Fruit fly (Drosophila melanogaster) whole organism, prepupa: Measurements from ENCODE around the gene csw.
A peak's percentile ranks its signal among the peaks of the same experiment; 100 is the strongest.

Experiments
- Blimp-1 ChIP-seq: fragments of 200-800 bp; sonication (Bioruptor generic); optimal IDR thresholded peaks from 3 replicates; lab custom pipeline; 2017; ENCODE audit warnings: missing biosample characterization, missing genetic modification characterization, mild to moderate bottlenecking, moderate library complexity, missing genetic modification reagents
- CG10631 ChIP-seq: fragments of 200-800 bp; sonication (Bioruptor generic); optimal IDR thresholded peaks from 2 replicates; lab custom pipeline; 2016; ENCODE audit warnings: missing biosample characterization, missing genetic modification characterization
- CG11294 ChIP-seq: fragments of 200-800 bp; sonication (Bioruptor generic); IDR thresholded peaks from 2 replicates; pipeline ENCODE4 v1.3.6; 2022; ENCODE audit warnings: missing biosample characterization, missing genetic modification characterization
- CG11762 ChIP-seq: fragments of 200-800 bp; sonication (Bioruptor generic); optimal IDR thresholded peaks from 3 replicates; lab custom pipeline; 2016; ENCODE audit warnings: missing biosample characterization, missing genetic modification characterization; ENCODE audit not compliant: insufficient read depth
- CG11902 ChIP-seq: fragments of 200-800 bp; sonication (Bioruptor generic); optimal IDR thresholded peaks from 3 replicates; lab custom pipeline; 2016; ENCODE audit warnings: missing biosample characterization, missing genetic modification characterization
- CG15336 ChIP-seq: fragments of 200-800 bp; sonication (Bioruptor generic); IDR thresholded peaks from 2 replicates; pipeline ENCODE4 v1.3.6; 2022; ENCODE audit warnings: missing biosample characterization, missing genetic modification characterization
- CG1621 ChIP-seq: fragments of 200-800 bp; sonication (Bioruptor generic); optimal IDR thresholded peaks from 3 replicates; lab custom pipeline; 2018; ENCODE audit warnings: missing biosample characterization, mild to moderate bottlenecking, missing genetic modification characterization
- CG16779 ChIP-seq: fragments of 200-800 bp; sonication (Bioruptor generic); optimal IDR thresholded peaks from 3 replicates; lab custom pipeline; 2017; ENCODE audit warnings: missing biosample characterization, mild to moderate bottlenecking, missing genetic modification characterization
- CG3032 ChIP-seq: fragments of 200-800 bp; optimal IDR thresholded peaks from 2 replicates; lab custom pipeline; 2019; ENCODE audit warnings: missing biosample characterization, mild to moderate bottlenecking, missing genetic modification characterization, moderate library complexity
- CG32006 ChIP-seq: fragments of 200-800 bp; sonication (Bioruptor generic); optimal IDR thresholded peaks from 3 replicates; lab custom pipeline; 2017; ENCODE audit warnings: missing biosample characterization, mild to moderate bottlenecking, missing genetic modification characterization
- CG3919 ChIP-seq: fragments of 200-800 bp; sonication (Bioruptor generic); optimal IDR thresholded peaks from 3 replicates; lab custom pipeline; 2016; ENCODE audit warnings: missing biosample characterization, missing genetic modification characterization
- CG4318 ChIP-seq: fragments of 200-800 bp; sonication (Bioruptor generic); optimal IDR thresholded peaks from 3 replicates; lab custom pipeline; 2017; ENCODE audit warnings: missing biosample characterization, mild to moderate bottlenecking, missing genetic modification characterization
- CG6163 ChIP-seq: fragments of 200-800 bp; sonication (Bioruptor generic); IDR thresholded peaks from 3 replicates; pipeline ENCODE4 v1.3.6; 2022; ENCODE audit warnings: missing biosample characterization, missing genetic modification characterization
- CG6276 ChIP-seq: fragments of 200-800 bp; sonication (Bioruptor generic); optimal IDR thresholded peaks from 2 replicates; lab custom pipeline; 2017; ENCODE audit warnings: missing biosample characterization, mild to moderate bottlenecking, missing genetic modification characterization
- CG6792 ChIP-seq: fragments of 200-800 bp; sonication (Bioruptor generic); optimal IDR thresholded peaks from 3 replicates; lab custom pipeline; 2016; ENCODE audit warnings: missing biosample characterization, missing genetic modification characterization
- CG7368 ChIP-seq: fragments of 200-800 bp; sonication (Bioruptor generic); optimal IDR thresholded peaks from 3 replicates; lab custom pipeline; 2016; ENCODE audit warnings: missing biosample characterization, missing genetic modification characterization
- CG8119 ChIP-seq: fragments of 200-800 bp; sonication (Bioruptor generic); IDR thresholded peaks from 3 replicates; pipeline ENCODE4 v1.3.6; 2022; ENCODE audit warnings: missing biosample characterization, missing genetic modification characterization
- CG8319 ChIP-seq: fragments of 200-800 bp; sonication (Bioruptor generic); optimal IDR thresholded peaks from 3 replicates; lab custom pipeline; 2016; ENCODE audit warnings: missing biosample characterization, missing genetic modification characterization
- CG8632 ChIP-seq: fragments of 200-800 bp; sonication (Bioruptor generic); optimal IDR thresholded peaks from 3 replicates; lab custom pipeline; 2016; ENCODE audit warnings: missing biosample characterization, missing genetic modification characterization
- CG9139 ChIP-seq: fragments of 200-800 bp; sonication (Bioruptor generic); optimal IDR thresholded peaks from 3 replicates; lab custom pipeline; 2017; ENCODE audit warnings: missing biosample characterization, mild to moderate bottlenecking, missing genetic modification characterization
- Eip75B ChIP-seq: fragments of 200-800 bp; sonication (Bioruptor generic); optimal IDR thresholded peaks from 3 replicates; lab custom pipeline; 2016; ENCODE audit warnings: missing biosample characterization, missing genetic modification characterization
- Eip78C ChIP-seq: fragments of 200-800 bp; sonication (Bioruptor generic); peaks from one replicate; lab custom pipeline; 2016; ENCODE audit warnings: missing biosample characterization, missing genetic modification characterization
- Eip93F ChIP-seq: fragments of 200-800 bp; sonication (Bioruptor generic); optimal IDR thresholded peaks from 2 replicates; lab custom pipeline; 2016; ENCODE audit warnings: missing biosample characterization, mild to moderate bottlenecking, missing genetic modification characterization
- Ets21C ChIP-seq: fragments of 200-800 bp; sonication (Bioruptor generic); optimal IDR thresholded peaks from 3 replicates; lab custom pipeline; 2016; ENCODE audit warnings: missing biosample characterization, missing genetic modification characterization
- Ets96B ChIP-seq: fragments of 200-800 bp; optimal IDR thresholded peaks from 2 replicates; lab custom pipeline; 2019; ENCODE audit warnings: missing biosample characterization, mild to moderate bottlenecking, missing genetic modification characterization, moderate library complexity
- Gug ChIP-seq: fragments of 200-800 bp; sonication (Bioruptor generic); IDR thresholded peaks from 2 replicates; pipeline ENCODE4 v1.3.6; 2022; ENCODE audit warnings: missing biosample characterization, missing genetic modification characterization
- Hr38 ChIP-seq: sonication (Bioruptor generic); optimal IDR thresholded peaks from 2 replicates; lab custom pipeline; 2016; ENCODE audit warnings: missing biosample characterization, missing genetic modification characterization
- Hr39 ChIP-seq: fragments of 200-800 bp; sonication (Bioruptor generic); optimal IDR thresholded peaks from 2 replicates; lab custom pipeline; 2016; ENCODE audit warnings: missing biosample characterization, missing genetic modification characterization
- Hr4 ChIP-seq: fragments of 200-800 bp; sonication (Bioruptor generic); optimal IDR thresholded peaks from 3 replicates; lab custom pipeline; 2016; ENCODE audit warnings: missing biosample characterization, missing genetic modification characterization
- Smox ChIP-seq: fragments of 200-800 bp; sonication (Bioruptor generic); optimal IDR thresholded peaks from 3 replicates; lab custom pipeline; 2016; ENCODE audit warnings: missing biosample characterization, missing genetic modification characterization
- Sox102F ChIP-seq: fragments of 200-800 bp; sonication (Bioruptor generic); optimal IDR thresholded peaks from 2 replicates; lab custom pipeline; 2016; ENCODE audit warnings: missing biosample characterization, mild to moderate bottlenecking, missing genetic modification characterization
- Sox14 ChIP-seq: fragments of 200-800 bp; sonication (Bioruptor generic); optimal IDR thresholded peaks from 3 replicates; lab custom pipeline; 2016; ENCODE audit warnings: missing biosample characterization, missing genetic modification characterization
- achi ChIP-seq: fragments of 200-800 bp; sonication (Bioruptor generic); optimal IDR thresholded peaks from 3 replicates; lab custom pipeline; 2016; ENCODE audit warnings: missing biosample characterization, missing genetic modification characterization
- acj6 ChIP-seq: fragments of 200-800 bp; sonication (Bioruptor generic); optimal IDR thresholded peaks from 3 replicates; lab custom pipeline; 2016; ENCODE audit warnings: missing biosample characterization, missing genetic modification characterization
- cyc ChIP-seq: fragments of 200-800 bp; sonication (Bioruptor generic); optimal IDR thresholded peaks from 3 replicates; lab custom pipeline; 2016; ENCODE audit warnings: missing biosample characterization, missing genetic modification characterization
- dac ChIP-seq: fragments of 200-800 bp; sonication (Bioruptor generic); optimal IDR thresholded peaks from 2 replicates; lab custom pipeline; 2017; ENCODE audit warnings: missing biosample characterization, mild to moderate bottlenecking, missing genetic modification characterization
- dsx ChIP-seq: fragments of 200-800 bp; optimal IDR thresholded peaks from 3 replicates; lab custom pipeline; 2019; ENCODE audit warnings: missing biosample characterization, mild to moderate bottlenecking, missing genetic modification characterization, moderate library complexity; ENCODE audit not compliant: poor library complexity, severe bottlenecking
- eg ChIP-seq: fragments of 200-800 bp; sonication (Bioruptor generic); IDR thresholded peaks from 3 replicates; pipeline ENCODE4 v1.3.6; 2022; ENCODE audit warnings: missing biosample characterization, missing genetic modification characterization
- esn ChIP-seq: fragments of 200-800 bp; sonication (Bioruptor generic); optimal IDR thresholded peaks from 2 replicates; lab custom pipeline; 2016; ENCODE audit warnings: missing biosample characterization, mild to moderate bottlenecking, missing genetic modification characterization, moderate library complexity
- fd59A ChIP-seq: fragments of 200-800 bp; sonication (Bioruptor generic); optimal IDR thresholded peaks from 2 replicates; lab custom pipeline; 2017; ENCODE audit warnings: missing biosample characterization, mild to moderate bottlenecking, missing genetic modification characterization, missing genetic modification reagents
- fd85E ChIP-seq: fragments of 200-800 bp; sonication (Bioruptor generic); optimal IDR thresholded peaks from 3 replicates; lab custom pipeline; 2016; ENCODE audit warnings: missing biosample characterization, missing genetic modification characterization
- fkh ChIP-seq: fragments of 200-800 bp; sonication (Bioruptor generic); optimal IDR thresholded peaks from 3 replicates; lab custom pipeline; 2017; ENCODE audit warnings: missing biosample characterization, mild to moderate bottlenecking, missing genetic modification characterization, moderate library complexity
- lz ChIP-seq: fragments of 200-800 bp; sonication (Bioruptor generic); optimal IDR thresholded peaks from 3 replicates; lab custom pipeline; 2016; ENCODE audit warnings: missing biosample characterization, missing genetic modification characterization
- net ChIP-seq: fragments of 200-800 bp; sonication (Bioruptor generic); optimal IDR thresholded peaks from 3 replicates; lab custom pipeline; 2016; ENCODE audit warnings: missing biosample characterization, missing genetic modification characterization
- salr ChIP-seq, 2 experiments: fragments of 200-800 bp; sonication (Bioruptor generic); optimal IDR thresholded peaks; 3 replicates each; lab custom pipeline; 2016 to 2018; ENCODE audit warnings: missing biosample characterization in 2 of 2, missing genetic modification characterization in 2 of 2, mild to moderate bottlenecking in 1 of 2
- ss ChIP-seq, 2 experiments: fragments of 200-800 bp; sonication (Bioruptor generic); optimal IDR thresholded peaks; 2 replicates in 1 of 2; 3 replicates in 1 of 2; lab custom pipeline; 2017 to 2018; ENCODE audit warnings: mild to moderate bottlenecking in 2 of 2, missing biosample characterization in 2 of 2, missing genetic modification characterization in 2 of 2, moderate library complexity in 1 of 2
- svp ChIP-seq: fragments of 200-800 bp; sonication (Bioruptor generic); peaks from one replicate; lab custom pipeline; 2016; ENCODE audit warnings: missing biosample characterization, missing genetic modification characterization
- topi ChIP-seq: fragments of 200-800 bp; sonication (Bioruptor generic); optimal IDR thresholded peaks from 3 replicates; lab custom pipeline; 2016; ENCODE audit warnings: missing biosample characterization, missing genetic modification characterization
- vri ChIP-seq: fragments of 200-800 bp; sonication (Bioruptor generic); optimal IDR thresholded peaks from 3 replicates; lab custom pipeline; 2016; ENCODE audit warnings: missing biosample characterization, mild to moderate bottlenecking, missing genetic modification characterization

The csw gene

DNA sequence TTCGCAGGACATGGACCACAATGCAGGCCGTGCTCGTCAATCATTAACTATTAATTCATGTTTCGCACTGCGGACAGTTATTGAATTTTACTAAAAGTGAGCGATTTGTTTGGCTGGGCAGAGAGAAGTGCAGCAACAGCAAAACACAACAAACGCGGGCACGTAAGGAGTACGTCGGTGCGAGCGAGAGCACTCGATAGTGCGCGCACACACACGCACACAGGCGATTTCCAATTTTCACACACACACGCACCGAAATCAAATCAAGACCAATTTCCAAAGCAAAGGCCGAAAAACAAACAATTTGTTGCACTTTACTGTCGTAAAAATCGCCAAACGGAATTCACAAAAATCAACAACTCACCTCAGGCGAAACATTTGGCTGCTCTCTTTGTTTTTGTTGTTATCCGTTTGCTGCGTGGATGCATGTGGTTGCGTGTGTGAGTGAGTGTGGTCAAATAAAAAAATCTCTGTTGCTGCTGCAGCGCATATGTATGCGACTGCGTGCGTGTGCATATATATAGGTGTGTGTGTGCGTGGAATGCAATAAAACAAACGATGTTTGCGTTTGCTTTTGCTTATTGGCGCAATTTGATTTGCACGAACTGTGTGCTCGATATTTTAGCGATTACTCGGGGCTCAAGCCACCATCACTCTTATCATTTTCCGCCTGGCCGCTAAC, 64.0 kb downstream of the csw start:
- no peak for TF ChIP-seq dsx (GFP tag; lab: Kevin White, UChicago)
- TF ChIP-seq Hr39 (GFP tag; lab: Kevin White, UChicago), result no peak
- TF ChIP-seq CG11902 (GFP tag; lab: Kevin White, UChicago), result no peak
- TF ChIP-seq CG4318 (GFP tag; lab: Kevin White, UChicago), result no peak
- TF ChIP-seq Smox (GFP tag; lab: Kevin White, UChicago), result no peak
- no peak for TF ChIP-seq CG1621 (tag; lab: Kevin White, UChicago)
- no peak for TF ChIP-seq acj6 (GFP tag; lab: Kevin White, UChicago)
- no peak for TF ChIP-seq cyc (GFP tag; lab: Kevin White, UChicago)
- TF ChIP-seq esn (GFP tag; lab: Kevin White, UChicago), result peak; percentile 1
- no peak for TF ChIP-seq CG11762 (GFP tag; lab: Kevin White, UChicago)
- no peak for TF ChIP-seq salr (GFP tag; optimal IDR thresholded peaks at IDR 0.05; lab: Kevin White, UChicago)
- no peak for TF ChIP-seq Ets21C
- TF ChIP-seq CG32006, result peak; percentile 4
- no peak for TF ChIP-seq Eip75B
- TF ChIP-seq CG3032, result no peak
- no peak for TF ChIP-seq CG3919
- peak; percentile 17 for TF ChIP-seq Sox14 (GFP tag; lab: Kevin White, UChicago)
- TF ChIP-seq svp, result no peak
- no peak for TF ChIP-seq Gug (GFP tag; lab: Robert Waterston, UW)
- TF ChIP-seq Eip78C, result peak; percentile 22
- no peak for TF ChIP-seq CG8319 (GFP tag; lab: Kevin White, UChicago)
- TF ChIP-seq CG6792, result no peak
- TF ChIP-seq CG6276, result no peak
- peak in 1 of 2 experiments; percentile 41 for TF ChIP-seq ss (GFP tag; optimal IDR thresholded peaks at IDR 0.05; lab: Kevin White, UChicago)
- no peak for TF ChIP-seq fd85E (GFP tag; lab: Kevin White, UChicago)
- TF ChIP-seq Ets96B (tag; lab: Kevin White, UChicago), result no peak
- no peak for TF ChIP-seq CG6163 (GFP tag; lab: Robert Waterston, UW)
- TF ChIP-seq CG9139 (GFP tag; lab: Kevin White, UChicago), result no peak
- no peak for TF ChIP-seq Hr4 (GFP tag; lab: Kevin White, UChicago)
- TF ChIP-seq CG16779 (tag; lab: Kevin White, UChicago), result no peak
- no peak for TF ChIP-seq achi (GFP tag; lab: Kevin White, UChicago)
- no peak for TF ChIP-seq vri (GFP tag; lab: Kevin White, UChicago)
- TF ChIP-seq dac (GFP tag; lab: Kevin White, UChicago), result peak; percentile 18
- no peak for TF ChIP-seq Hr38 (GFP tag; lab: Kevin White, UChicago)
- TF ChIP-seq fkh (GFP tag; lab: Kevin White, UChicago), result peak; percentile 42
- TF ChIP-seq CG10631 (GFP tag; lab: Kevin White, UChicago), result no peak
- TF ChIP-seq lz (GFP tag; lab: Kevin White, UChicago), result no peak
- no peak for TF ChIP-seq Blimp-1 (GFP tag; lab: Kevin White, UChicago)
- TF ChIP-seq eg, result no peak
- TF ChIP-seq CG8119 (GFP tag; lab: Robert Waterston, UW), result 0 out of 3 replicates have a peak, but pooled peaks have one; percentile 32
- no peak for TF ChIP-seq CG8632 (GFP tag; lab: Kevin White, UChicago)

DNA sequence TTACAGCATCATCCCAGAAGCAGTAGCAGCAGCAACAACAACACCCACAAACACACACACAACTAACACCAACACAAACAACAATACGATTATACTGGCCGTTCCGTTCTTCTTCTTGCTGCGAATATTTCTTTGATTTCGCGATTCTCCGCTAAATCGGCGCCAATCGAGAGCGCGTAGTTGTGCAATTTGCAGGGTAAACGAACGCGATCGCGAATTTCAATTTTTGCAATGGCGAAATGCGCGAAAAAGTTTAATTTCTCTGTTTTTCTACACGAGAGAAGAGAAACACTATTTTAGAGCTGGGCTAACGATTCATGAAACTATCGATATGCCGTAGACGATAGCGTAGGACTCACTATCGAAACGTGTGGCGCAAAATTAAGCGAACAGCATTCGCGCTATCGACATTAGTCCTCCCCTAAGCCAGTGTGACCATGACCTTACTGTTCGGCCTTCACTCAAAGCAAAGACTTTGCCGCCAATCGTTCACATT, 64.7 kb downstream of the csw start, which contains the start of gene wapl:
Gene wapl, minus strand, starts transcription at position 316 of the 496 bp plus-strand sequence.
- TF ChIP-seq CG32006, result no peak
- TF ChIP-seq Eip78C, result peak; percentile 51
- no peak for TF ChIP-seq Ets21C
- no peak for TF ChIP-seq Eip93F
- no peak for TF ChIP-seq net
- TF ChIP-seq Hr39 (GFP tag; lab: Kevin White, UChicago), result peak; percentile 32
- peak; percentile 26 for TF ChIP-seq CG3919
- no peak for TF ChIP-seq CG1621 (tag; lab: Kevin White, UChicago)
- TF ChIP-seq esn (GFP tag; lab: Kevin White, UChicago), result peak; percentile 34
- TF ChIP-seq CG6276, result peak; percentile 19
- no peak for TF ChIP-seq CG11294 (GFP tag; lab: Robert Waterston, UW)
- no peak for TF ChIP-seq fd59A (GFP tag; lab: Kevin White, UChicago)
- no peak for TF ChIP-seq CG6792
- peak; percentile 7 for TF ChIP-seq Sox14 (GFP tag; lab: Kevin White, UChicago)
- TF ChIP-seq Sox102F (GFP tag; lab: Kevin White, UChicago), result no peak
- TF ChIP-seq CG15336 (GFP tag; lab: Robert Waterston, UW), result no peak
- peak; percentile 10 for TF ChIP-seq cyc (GFP tag; lab: Kevin White, UChicago)
- no peak for TF ChIP-seq topi
- TF ChIP-seq svp, result peak; percentile 26
- TF ChIP-seq CG7368, result no peak
- TF ChIP-seq fkh (GFP tag; lab: Kevin White, UChicago), result no peak
